Fruit fly (Drosophila melanogaster) whole organism, wandering third instar larva: ENCODE data around the gene hry.
A peak's percentile ranks its signal among the peaks of the same experiment; 100 is the strongest.

Experiments used
- Abd-B ChIP-seq: fragments of >200 bp; optimal IDR thresholded peaks from 2 replicates; lab custom pipeline; 2017; ENCODE audit warnings: missing biosample characterization, missing genetic modification characterization
- CG32264 ChIP-seq: fragments of 200-800 bp; sonication (Bioruptor generic); optimal IDR thresholded peaks from 2 replicates; lab custom pipeline; 2016; ENCODE audit warnings: missing biosample characterization, missing genetic modification characterization
- CG9705 ChIP-seq: fragments of 200-800 bp; sonication (Bioruptor generic); optimal IDR thresholded peaks from 2 replicates; lab custom pipeline; 2018; ENCODE audit warnings: missing biosample characterization, mild to moderate bottlenecking, missing genetic modification characterization
- CrebA ChIP-seq: fragments of 200-800 bp; sonication (Bioruptor generic); optimal IDR thresholded peaks from 2 replicates; lab custom pipeline; 2016; ENCODE audit warnings: missing biosample characterization, mild to moderate bottlenecking, missing genetic modification characterization, borderline replicate concordance
- Dif ChIP-seq: fragments of 200-275, 200-300 bp; sonication (Bioruptor generic); optimal IDR thresholded peaks from 2 replicates; lab custom pipeline; 2018; ENCODE audit warnings: missing biosample characterization, missing genetic modification characterization; ENCODE audit not compliant: partially characterized antibody
- GATAd ChIP-seq: sonication (Bioruptor generic); optimal IDR thresholded peaks from 2 replicates; lab custom pipeline; 2016; ENCODE audit warnings: missing biosample characterization, missing genetic modification characterization
- HLH106 ChIP-seq: fragments of 200-800 bp; optimal IDR thresholded peaks from 3 replicates; lab custom pipeline; 2019; ENCODE audit warnings: missing biosample characterization, mild to moderate bottlenecking, missing genetic modification characterization, moderate library complexity
- Hnf4 ChIP-seq: fragments of 200-800 bp; sonication (Bioruptor generic); optimal IDR thresholded peaks from 2 replicates; lab custom pipeline; 2016; ENCODE audit warnings: missing biosample characterization, mild to moderate bottlenecking, missing genetic modification characterization
- Hr78 ChIP-seq: fragments of >200 bp; optimal IDR thresholded peaks from 2 replicates; lab custom pipeline; 2017; ENCODE audit warnings: missing biosample characterization, missing genetic modification characterization
- Hr83 ChIP-seq: fragments of 200-300 bp; sonication (Bioruptor generic); optimal IDR thresholded peaks from 2 replicates; lab custom pipeline; 2016; ENCODE audit warnings: missing biosample characterization, mild to moderate bottlenecking, missing genetic modification characterization, moderate library complexity; ENCODE audit not compliant: poor library complexity, severe bottlenecking
- Jra ChIP-seq: sonication (Bioruptor generic); optimal IDR thresholded peaks from 2 replicates; lab custom pipeline; 2016; ENCODE audit warnings: missing biosample characterization, missing genetic modification characterization
- Mio ChIP-seq: sonication (Bioruptor generic); optimal IDR thresholded peaks from 2 replicates; lab custom pipeline; 2016; ENCODE audit warnings: missing biosample characterization, missing genetic modification characterization
- Myc ChIP-seq: fragments of >200 bp; optimal IDR thresholded peaks from 2 replicates; lab custom pipeline; 2017
- N ChIP-seq: fragments of >200 bp; optimal IDR thresholded peaks from 2 replicates; lab custom pipeline; 2018; ENCODE audit warnings: missing biosample characterization, missing external identifiers, missing genetic modification characterization
- OdsH ChIP-seq: fragments of 200-800 bp; sonication (Bioruptor generic); optimal IDR thresholded peaks from 2 replicates; lab custom pipeline; 2016; ENCODE audit warnings: missing biosample characterization, mild to moderate bottlenecking, missing genetic modification characterization
- Rel ChIP-seq, 2 experiments: fragments of 200-800 bp; sonication (Bioruptor generic) in 1 of 2; optimal IDR thresholded peaks; 2 replicates in 1 of 2; 3 replicates in 1 of 2; lab custom pipeline; 2016 to 2019; ENCODE audit warnings: mild to moderate bottlenecking in 2 of 2, missing biosample characterization in 2 of 2, missing genetic modification characterization in 2 of 2, moderate library complexity in 1 of 2
- Sp1 ChIP-seq: fragments of 200-800 bp; sonication (Bioruptor generic); optimal IDR thresholded peaks from 3 replicates; lab custom pipeline; 2019; ENCODE audit warnings: missing biosample characterization, mild to moderate bottlenecking, missing genetic modification characterization, moderate library complexity
- Vsx2 ChIP-seq: fragments of 200-300, 225-300 bp; sonication (Bioruptor generic); optimal IDR thresholded peaks from 2 replicates; lab custom pipeline; 2018; ENCODE audit warnings: missing biosample characterization, missing genetic modification characterization; ENCODE audit not compliant: partially characterized antibody
- br ChIP-seq: fragments of 200-800 bp; sonication (Bioruptor generic); optimal IDR thresholded peaks from 2 replicates; lab custom pipeline; 2016; ENCODE audit warnings: missing biosample characterization, missing genetic modification characterization
- brk ChIP-seq: fragments of 200-800 bp; sonication (Bioruptor generic); optimal IDR thresholded peaks from 2 replicates; lab custom pipeline; 2016; ENCODE audit warnings: missing biosample characterization, mild to moderate bottlenecking, missing genetic modification characterization
- dl ChIP-seq, 2 experiments: fragments of 175-275, 200-275 bp in 1 of 2; fragments of 200-275 bp in 1 of 2; sonication (Bioruptor generic); optimal IDR thresholded peaks; lab custom pipeline; 2018; ENCODE audit warnings: mild to moderate bottlenecking in 2 of 2, missing biosample characterization in 2 of 2, missing genetic modification characterization in 2 of 2, moderate library complexity in 2 of 2; ENCODE audit not compliant: partially characterized antibody in 2 of 2, insufficient read depth in 1 of 2
- dmrt93B ChIP-seq: fragments of 200-800 bp; sonication (Bioruptor generic); optimal IDR thresholded peaks from 2 replicates; lab custom pipeline; 2018; ENCODE audit warnings: missing biosample characterization, mild to moderate bottlenecking, missing genetic modification characterization
- dsf ChIP-seq: sonication (Bioruptor generic); optimal IDR thresholded peaks from 2 replicates; lab custom pipeline; 2016; ENCODE audit warnings: missing biosample characterization, missing genetic modification characterization, borderline replicate concordance
- ey ChIP-seq: fragments of 200-800 bp; sonication (Bioruptor generic); optimal IDR thresholded peaks from 2 replicates; lab custom pipeline; 2016; ENCODE audit warnings: missing biosample characterization, missing genetic modification characterization
- foxo ChIP-seq, 2 experiments: fragments of 200-800 bp; sonication (Bioruptor generic); optimal IDR thresholded peaks; 2 replicates in 1 of 2; 3 replicates in 1 of 2; lab custom pipeline; 2016 to 2017; ENCODE audit warnings: missing biosample characterization in 2 of 2, missing genetic modification characterization in 2 of 2
- fru ChIP-seq: fragments of 200-800 bp; sonication (Bioruptor generic); optimal IDR thresholded peaks from 3 replicates; lab custom pipeline; 2016; ENCODE audit warnings: missing biosample characterization, mild to moderate bottlenecking, missing genetic modification characterization
- h ChIP-seq: fragments of 200-800 bp; sonication (Bioruptor generic); optimal IDR thresholded peaks from 3 replicates; lab custom pipeline; 2016; ENCODE audit warnings: missing biosample characterization, mild to moderate bottlenecking, missing genetic modification characterization
- jim ChIP-seq: fragments of 175-275, 200-325 bp; sonication (Bioruptor generic); optimal IDR thresholded peaks from 2 replicates; lab custom pipeline; 2016; ENCODE audit warnings: missing biosample characterization, mild to moderate bottlenecking, missing genetic modification characterization
- lola ChIP-seq: fragments of >200 bp; optimal IDR thresholded peaks from 2 replicates; lab custom pipeline; 2017; ENCODE audit warnings: missing biosample characterization, missing genetic modification characterization
- pan ChIP-seq: fragments of >200 bp; optimal IDR thresholded peaks from 2 replicates; lab custom pipeline; 2017
- psq ChIP-seq: fragments of 200-800 bp; sonication (Bioruptor generic); optimal IDR thresholded peaks from 3 replicates; lab custom pipeline; 2017; ENCODE audit warnings: missing biosample characterization, mild to moderate bottlenecking, missing genetic modification characterization, moderate library complexity
- rgr ChIP-seq: fragments of 200-800 bp; sonication (Bioruptor generic); optimal IDR thresholded peaks from 3 replicates; lab custom pipeline; 2016; ENCODE audit warnings: missing biosample characterization, mild to moderate bottlenecking, missing genetic modification characterization
- sage ChIP-seq: fragments of 200-800 bp; sonication (Bioruptor generic); optimal IDR thresholded peaks from 2 replicates; lab custom pipeline; 2016; ENCODE audit warnings: missing biosample characterization, mild to moderate bottlenecking, missing genetic modification characterization
- sv ChIP-seq: fragments of 200-800 bp; sonication (Bioruptor generic); optimal IDR thresholded peaks from 3 replicates; lab custom pipeline; 2016; ENCODE audit warnings: missing biosample characterization, missing genetic modification characterization
- tai ChIP-seq: sonication (Bioruptor generic); optimal IDR thresholded peaks from 2 replicates; lab custom pipeline; 2016; ENCODE audit warnings: missing biosample characterization, missing genetic modification characterization
- usp ChIP-seq: fragments of >200 bp; optimal IDR thresholded peaks from 2 replicates; lab custom pipeline; 2017; ENCODE audit warnings: missing biosample characterization, missing genetic modification characterization
- woc ChIP-seq: sonication (Bioruptor generic); optimal IDR thresholded peaks from 2 replicates; lab custom pipeline; 2016; ENCODE audit warnings: missing biosample characterization, mild to moderate bottlenecking, missing genetic modification characterization

hry gene

dm6 chr3L:8690630-8691029, 15.1 kb downstream of the hry start:
- no peak for TF ChIP-seq dl (GFP tag; optimal IDR thresholded peaks at IDR 0.05; lab: Kevin White, UChicago; ENCODE audit: insufficient read depth in 1 of 2, partially characterized antibody in 2 of 2)
- TF ChIP-seq Dif (GFP tag; lab: Kevin White, UChicago), result no peak
- TF ChIP-seq rgr, result no peak
- TF ChIP-seq Rel (GFP tag; optimal IDR thresholded peaks at IDR 0.05; lab: Kevin White, UChicago), result no peak
- TF ChIP-seq Rel (tag; optimal IDR thresholded peaks at IDR 0.05; lab: Kevin White, UChicago), result no peak
- no peak for TF ChIP-seq Hnf4 (GFP tag; lab: Kevin White, UChicago)
- no peak for TF ChIP-seq Abd-B
- no peak for TF ChIP-seq sage (GFP tag; lab: Kevin White, UChicago)
- no peak for TF ChIP-seq psq (GFP tag; lab: Kevin White, UChicago)
- TF ChIP-seq Mio (GFP tag; lab: Kevin White, UChicago), result no peak
- no peak for TF ChIP-seq dmrt93B (GFP tag; lab: Kevin White, UChicago)
- TF ChIP-seq sv (GFP tag; lab: Kevin White, UChicago), result no peak
- TF ChIP-seq CrebA (GFP tag; lab: Kevin White, UChicago), result no peak
- no peak for TF ChIP-seq lola (GFP tag; lab: Kevin White, UChicago)
- TF ChIP-seq ey (GFP tag; lab: Kevin White, UChicago), result no peak
- no peak for TF ChIP-seq h
- no peak for TF ChIP-seq dsf (GFP tag; lab: Kevin White, UChicago)
- TF ChIP-seq, all 38 proteins: peak for 0

DNA sequence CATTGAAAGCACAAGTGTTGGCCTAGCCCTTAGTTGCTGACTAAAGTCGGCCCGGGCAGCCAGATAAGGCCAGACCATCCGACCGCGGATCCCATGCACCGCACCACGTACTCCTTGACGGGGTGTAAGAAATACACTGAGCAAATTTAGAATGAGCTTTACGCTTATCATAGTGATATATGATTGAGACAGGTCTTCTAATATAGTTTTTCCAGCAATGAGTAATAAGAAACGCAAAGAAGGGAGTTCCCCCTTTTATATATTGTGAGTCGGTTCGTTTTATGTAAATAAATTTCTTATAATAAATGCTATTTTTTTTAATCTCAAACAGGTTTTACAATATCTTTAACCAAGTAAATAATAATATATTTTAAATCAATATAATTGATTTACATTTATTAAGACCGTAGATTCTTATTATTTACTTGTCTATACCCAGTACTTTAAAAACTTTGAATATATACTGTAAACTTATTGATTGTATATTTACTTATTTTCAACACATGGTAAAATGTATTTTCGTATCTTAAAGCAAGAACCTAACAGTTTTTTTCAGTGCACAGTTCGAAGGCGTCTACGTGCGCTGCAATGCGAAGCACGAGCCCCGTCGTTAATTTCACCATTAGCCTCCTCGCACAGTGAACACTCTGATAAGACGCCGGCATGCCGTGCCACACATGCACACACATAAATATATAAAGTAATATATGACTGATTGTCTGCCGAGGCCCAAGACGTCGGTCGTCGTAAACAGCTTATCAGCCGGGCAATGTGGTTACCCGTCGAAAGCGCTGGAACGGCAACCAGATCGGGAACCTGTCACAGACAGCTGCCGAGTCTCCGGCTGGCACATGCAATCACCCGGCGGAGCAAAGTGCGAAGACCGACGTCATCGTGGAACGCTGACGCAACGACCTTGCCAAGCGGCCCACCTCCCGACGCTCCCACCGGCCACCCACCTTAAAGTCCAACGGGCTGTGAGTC, 16.6 kb downstream of the hry start:
- TF ChIP-seq psq (GFP tag; lab: Kevin White, UChicago), result peak; percentile 77
- no peak for TF ChIP-seq Myc (lab: Kevin White, UChicago)
- TF ChIP-seq rgr, result peak; percentile 42
- TF ChIP-seq sage (GFP tag; lab: Kevin White, UChicago), result peak; percentile 37
- TF ChIP-seq OdsH (GFP tag; lab: Kevin White, UChicago), result peak; percentile 45
- no peak for TF ChIP-seq Mio (GFP tag; lab: Kevin White, UChicago)
- peak; percentile 86 for TF ChIP-seq h
- TF ChIP-seq Abd-B, result no peak
- no peak for TF ChIP-seq usp (GFP tag; lab: Kevin White, UChicago)
- no peak for TF ChIP-seq Hr78 (GFP tag; lab: Kevin White, UChicago)
- peak; percentile 31 for TF ChIP-seq fru
- peak; percentile 10 for TF ChIP-seq br (GFP tag; lab: Kevin White, UChicago)
- peak; percentile 27 for TF ChIP-seq ey (GFP tag; lab: Kevin White, UChicago)
- TF ChIP-seq tai, result peak; percentile 22
- TF ChIP-seq CG32264, result no peak
- peak; percentile 31 for TF ChIP-seq woc
- peak in 1 of 2 experiments; percentile 37 for TF ChIP-seq dl (GFP tag; optimal IDR thresholded peaks at IDR 0.05; lab: Kevin White, UChicago; ENCODE audit: insufficient read depth in 1 of 2, partially characterized antibody in 2 of 2)
- no peak for TF ChIP-seq jim (GFP tag; lab: Kevin White, UChicago)
- no peak for TF ChIP-seq Dif (GFP tag; lab: Kevin White, UChicago)
- peak; percentile 65 for TF ChIP-seq Rel (GFP tag; optimal IDR thresholded peaks at IDR 0.05; lab: Kevin White, UChicago)
- TF ChIP-seq Rel (tag; optimal IDR thresholded peaks at IDR 0.05; lab: Kevin White, UChicago), result peak; percentile 97
- peak; percentile 34 for TF ChIP-seq brk (GFP tag; lab: Kevin White, UChicago)
- TF ChIP-seq CrebA (GFP tag; lab: Kevin White, UChicago), result peak; percentile 86
- TF ChIP-seq HLH106 (tag; lab: Kevin White, UChicago), result peak; percentile 65
- no peak for TF ChIP-seq sv (GFP tag; lab: Kevin White, UChicago)
- TF ChIP-seq CG9705 (GFP tag; lab: Kevin White, UChicago), result no peak
- TF ChIP-seq Vsx2 (GFP tag; lab: Kevin White, UChicago), result no peak
- TF ChIP-seq GATAd (GFP tag; lab: Kevin White, UChicago), result no peak
- peak; percentile 81 for TF ChIP-seq Hnf4 (GFP tag; lab: Kevin White, UChicago)
- TF ChIP-seq foxo (GFP tag; optimal IDR thresholded peaks at IDR 0.05; lab: Kevin White, UChicago), result peak in 1 of 2 experiments; percentile 75
- no peak for TF ChIP-seq Jra (GFP tag; lab: Kevin White, UChicago)
- TF ChIP-seq Sp1 (GFP tag; lab: Kevin White, UChicago), result peak; percentile 64
- TF ChIP-seq N (GFP tag; lab: Kevin White, UChicago), result no peak
- peak; percentile 64 for TF ChIP-seq Hr83
- TF ChIP-seq pan (lab: Kevin White, UChicago), result no peak
- TF ChIP-seq dmrt93B (GFP tag; lab: Kevin White, UChicago), result peak; percentile 55
